Fruit fly (Drosophila melanogaster) whole organism, embryonic: ENCODE results near the gene CG2614.

Experiments used
- Atf6 ChIP-seq: fragments of 200-800 bp; sonication (Bioruptor generic); IDR thresholded peaks from 2 replicates; pipeline ENCODE4 v1.3.6; 2022; ENCODE audit warnings: missing biosample characterization, missing genetic modification characterization
- B-H1 ChIP-seq: fragments of 200-800 bp; sonication (Bioruptor generic); IDR thresholded peaks from 3 replicates; pipeline ENCODE4 v1.3.6; 2022; ENCODE audit warnings: missing biosample characterization, missing genetic modification characterization
- BEAF-32 ChIP-seq: fragments of 200-800 bp; sonication (Bioruptor generic); optimal IDR thresholded peaks from 3 replicates; lab custom pipeline; 2017; ENCODE audit warnings: missing biosample characterization, missing genetic modification characterization, mild to moderate bottlenecking, moderate library complexity, missing genetic modification reagents
- CG10321 ChIP-seq: fragments of 200-800 bp; sonication (Bioruptor generic); IDR thresholded peaks from 2 replicates; pipeline ENCODE4 v1.3.6; 2022; ENCODE audit warnings: missing biosample characterization, missing genetic modification characterization
- CG10366 ChIP-seq: fragments of 200-800 bp; sonication (Bioruptor generic); IDR thresholded peaks from 2 replicates; pipeline ENCODE4 v1.3.6; 2022; ENCODE audit warnings: missing biosample characterization, missing genetic modification characterization
- CG10654 ChIP-seq: fragments of 200-800 bp; sonication (Bioruptor generic); optimal IDR thresholded peaks from 2 replicates; lab custom pipeline; 2016; ENCODE audit warnings: missing biosample characterization, missing genetic modification characterization
- CG16779 ChIP-seq: fragments of 200-800 bp; sonication (Bioruptor generic); IDR thresholded peaks from 2 replicates; pipeline ENCODE4 v1.3.6; 2022; ENCODE audit warnings: missing biosample characterization, missing genetic modification characterization
- CG16813 ChIP-seq: fragments of 200-800 bp; sonication (Bioruptor generic); IDR thresholded peaks from 3 replicates; pipeline ENCODE4 v1.3.6; 2022; ENCODE audit warnings: missing biosample characterization, missing genetic modification characterization; ENCODE audit not compliant: partially characterized antibody
- CG17829 ChIP-seq: fragments of 200-800 bp; optimal IDR thresholded peaks from 2 replicates; lab custom pipeline; 2019; ENCODE audit warnings: missing biosample characterization, mild to moderate bottlenecking, missing genetic modification characterization, moderate library complexity
- CG30020 ChIP-seq: fragments of 200-800 bp; optimal IDR thresholded peaks from 2 replicates; lab custom pipeline; 2019; ENCODE audit warnings: missing biosample characterization, mild to moderate bottlenecking, missing genetic modification characterization, moderate library complexity
- CG34224 ChIP-seq: fragments of 200-800 bp; sonication (Bioruptor generic); IDR thresholded peaks from 3 replicates; pipeline ENCODE4 v1.3.6; 2022; ENCODE audit warnings: missing biosample characterization, missing genetic modification characterization; ENCODE audit not compliant: partially characterized antibody
- CG34376 ChIP-seq: fragments of 200-800 bp; sonication (Bioruptor generic); optimal IDR thresholded peaks from 2 replicates; lab custom pipeline; 2018; ENCODE audit warnings: missing biosample characterization, mild to moderate bottlenecking, missing genetic modification characterization
- CG4360 ChIP-seq: fragments of 200-800 bp; sonication (Bioruptor generic); IDR thresholded peaks from 2 replicates; pipeline ENCODE4 v1.3.6; 2022; ENCODE audit warnings: missing biosample characterization, missing genetic modification characterization
- CG4730 ChIP-seq: fragments of 200-800 bp; sonication (Bioruptor generic); IDR thresholded peaks from 2 replicates; pipeline ENCODE4 v1.3.6; 2022; ENCODE audit warnings: missing biosample characterization, missing genetic modification characterization
- CG5953 ChIP-seq: fragments of 200-800 bp; sonication (Bioruptor generic); IDR thresholded peaks from 2 replicates; pipeline ENCODE4 v1.3.6; 2022; ENCODE audit warnings: missing biosample characterization, missing genetic modification characterization
- CG8290 ChIP-seq, 3 experiments: fragments of 200-800 bp; sonication (Bioruptor generic); optimal IDR thresholded peaks; 2 replicates each; lab custom pipeline; 2016 to 2019; ENCODE audit warnings: missing biosample characterization in 3 of 3, missing genetic modification characterization in 3 of 3, mild to moderate bottlenecking in 2 of 3, moderate library complexity in 1 of 3
- Dll ChIP-seq: fragments of 200-800 bp; sonication (Bioruptor generic); IDR thresholded peaks from 4 replicates; pipeline ENCODE4 v1.3.6; 2022; ENCODE audit warnings: missing biosample characterization, missing genetic modification characterization; ENCODE audit not compliant: partially characterized antibody
- Doc3 ChIP-seq: fragments of 200-800 bp; sonication (Bioruptor generic); IDR thresholded peaks from 3 replicates; pipeline ENCODE4 v1.3.6; 2022; ENCODE audit warnings: missing biosample characterization, missing genetic modification characterization; ENCODE audit not compliant: partially characterized antibody
- Ets65A ChIP-seq: fragments of 200-800 bp; sonication (Bioruptor generic); peaks from one replicate; lab custom pipeline; 2016; ENCODE audit warnings: missing biosample characterization, missing genetic modification characterization
- Fer1 ChIP-seq: fragments of 200-800 bp; sonication (Bioruptor generic); optimal IDR thresholded peaks from 2 replicates; lab custom pipeline; 2017; ENCODE audit warnings: missing biosample characterization, mild to moderate bottlenecking, missing genetic modification characterization
- Gsc ChIP-seq: fragments of 200-800 bp; sonication (Bioruptor generic); IDR thresholded peaks from 2 replicates; pipeline ENCODE4 v1.3.6; 2022; ENCODE audit warnings: missing biosample characterization, missing genetic modification characterization
- Med ChIP-seq: fragments of 200-800 bp; sonication (Bioruptor generic); peaks from one replicate; lab custom pipeline; 2016; ENCODE audit warnings: missing biosample characterization, missing genetic modification characterization, mild to moderate bottlenecking, inconsistent platforms, moderate library complexity
- Pdp1 ChIP-seq, 2 experiments: fragments of 200-800 bp; sonication (Bioruptor generic); optimal IDR thresholded peaks; 3 replicates each; lab custom pipeline; 2016; ENCODE audit warnings: missing biosample characterization in 2 of 2, missing genetic modification characterization in 2 of 2, mild to moderate bottlenecking in 1 of 2, moderate library complexity in 1 of 2
- Poxn ChIP-seq: fragments of 200-800 bp; sonication (Bioruptor generic); IDR thresholded peaks from 2 replicates; pipeline ENCODE4 v1.3.6; 2022; ENCODE audit warnings: missing biosample characterization, missing genetic modification characterization
- Sox100B ChIP-seq: fragments of 200-800 bp; sonication (Bioruptor generic); optimal IDR thresholded peaks from 3 replicates; lab custom pipeline; 2018; ENCODE audit warnings: missing biosample characterization, mild to moderate bottlenecking, missing genetic modification characterization
- Taf1 ChIP-seq: fragments of 200-800 bp; sonication (Bioruptor generic); IDR thresholded peaks from 2 replicates; pipeline ENCODE4 v1.3.6; 2022; ENCODE audit warnings: missing biosample characterization, missing genetic modification characterization
- Tbp ChIP-seq: fragments of >200 bp; optimal IDR thresholded peaks from 2 replicates; lab custom pipeline; 2018; ENCODE audit warnings: missing biosample characterization, missing genetic modification characterization
- Xbp1 ChIP-seq: fragments of 200-800 bp; sonication (Bioruptor generic); optimal IDR thresholded peaks from 3 replicates; lab custom pipeline; 2016; ENCODE audit warnings: missing biosample characterization, mild to moderate bottlenecking, missing genetic modification characterization
- YL-1 ChIP-seq: fragments of 200-800 bp; sonication (Bioruptor generic); optimal IDR thresholded peaks from 3 replicates; lab custom pipeline; 2017; ENCODE audit warnings: missing biosample characterization, mild to moderate bottlenecking, missing genetic modification characterization
- bbx ChIP-seq: fragments of 200-800 bp; sonication (Bioruptor generic); IDR thresholded peaks from 2 replicates; pipeline ENCODE4 v1.3.6; 2022; ENCODE audit warnings: missing biosample characterization, missing genetic modification characterization; ENCODE audit not compliant: partially characterized antibody
- caup ChIP-seq: fragments of 200-800 bp; sonication (Bioruptor generic); optimal IDR thresholded peaks from 3 replicates; lab custom pipeline; 2017; ENCODE audit warnings: missing biosample characterization, mild to moderate bottlenecking, missing genetic modification characterization, moderate library complexity; ENCODE audit not compliant: severe bottlenecking
- chinmo ChIP-seq: fragments of 200-800 bp; sonication (Bioruptor generic); IDR thresholded peaks from 4 replicates; pipeline ENCODE4 v1.3.6; 2022; ENCODE audit warnings: missing biosample characterization, missing genetic modification characterization; ENCODE audit not compliant: partially characterized antibody
- croc ChIP-seq: fragments of 200-800 bp; sonication (Bioruptor generic); conservative IDR thresholded peaks from 3 replicates; pipeline ENCODE4 v1.3.6; 2022; ENCODE audit warnings: missing biosample characterization, missing genetic modification characterization
- disco-r ChIP-seq: fragments of 200-800 bp; sonication (Bioruptor generic); optimal IDR thresholded peaks from 2 replicates; lab custom pipeline; 2016; ENCODE audit warnings: missing biosample characterization, missing genetic modification characterization
- grn ChIP-seq: fragments of 200-800 bp; sonication (Bioruptor generic); optimal IDR thresholded peaks from 3 replicates; lab custom pipeline; 2017; ENCODE audit warnings: missing biosample characterization, missing genetic modification characterization
- ind ChIP-seq: fragments of 200-800 bp; sonication (Bioruptor generic); optimal IDR thresholded peaks from 3 replicates; lab custom pipeline; 2016; ENCODE audit warnings: missing biosample characterization, missing genetic modification characterization
- mld ChIP-seq: fragments of 200-800 bp; sonication (Bioruptor generic); IDR thresholded peaks from 3 replicates; pipeline ENCODE4 v1.3.6; 2022; ENCODE audit warnings: missing biosample characterization, missing genetic modification characterization; ENCODE audit not compliant: partially characterized antibody
- pita ChIP-seq: fragments of 200-800 bp; sonication (Bioruptor generic); optimal IDR thresholded peaks from 2 replicates; lab custom pipeline; 2017; ENCODE audit warnings: missing biosample characterization, mild to moderate bottlenecking, missing genetic modification characterization
- row ChIP-seq: fragments of 200-800 bp; sonication (Bioruptor generic); IDR thresholded peaks from 3 replicates; pipeline ENCODE4 v1.3.6; 2022; ENCODE audit warnings: missing biosample characterization, missing genetic modification characterization
- sens ChIP-seq: fragments of 200-800 bp; sonication (Bioruptor generic); peaks from one replicate; lab custom pipeline; 2016; ENCODE audit warnings: missing biosample characterization, missing genetic modification characterization
- slou ChIP-seq: fragments of 200-800 bp; sonication (Bioruptor generic); optimal IDR thresholded peaks from 3 replicates; lab custom pipeline; 2016; ENCODE audit warnings: missing biosample characterization, missing genetic modification characterization
- sob ChIP-seq: fragments of 200-800 bp; sonication (Bioruptor generic); IDR thresholded peaks from 2 replicates; pipeline ENCODE4 v1.3.6; 2022; ENCODE audit warnings: missing biosample characterization, missing genetic modification characterization
- sug ChIP-seq: fragments of 200-800 bp; optimal IDR thresholded peaks from 2 replicates; lab custom pipeline; 2019; ENCODE audit warnings: missing biosample characterization, mild to moderate bottlenecking, missing genetic modification characterization, moderate library complexity
- unc-4 ChIP-seq: fragments of 200-800 bp; sonication (Bioruptor generic); IDR thresholded peaks from 2 replicates; pipeline ENCODE4 v1.3.6; 2022; ENCODE audit warnings: missing biosample characterization, missing genetic modification characterization; ENCODE audit not compliant: partially characterized antibody
- vnd ChIP-seq: fragments of 200-800 bp; sonication (Bioruptor generic); IDR thresholded peaks from 3 replicates; pipeline ENCODE4 v1.3.6; 2022; ENCODE audit warnings: missing biosample characterization, missing genetic modification characterization; ENCODE audit not compliant: partially characterized antibody
- wdn ChIP-seq: fragments of 200-800 bp; sonication (Bioruptor generic); IDR thresholded peaks from 2 replicates; pipeline ENCODE4 v1.3.6; 2022; ENCODE audit warnings: missing biosample characterization, missing genetic modification characterization

The CG2614 gene

dm6 chr2L:20673737-20674461 lies 17.7 kb downstream of the CG2614 start (continued):
- TF ChIP-seq sug: peak; percentile 86
- TF ChIP-seq CG4360 (GFP tag; lab: Robert Waterston, UW): peak; percentile 60
- TF ChIP-seq chinmo: 0 out of 4 replicates have a peak, but pooled peaks have one; percentile 45
- 0 out of 3 replicates have a peak, but pooled peaks have one; percentile 12 for TF ChIP-seq CG34224 (GFP tag; lab: Robert Waterston, UW)
- TF ChIP-seq grn (GFP tag; lab: Kevin White, UChicago): peak; percentile 29
- TF ChIP-seq BEAF-32: peak; percentile 26
- peak; percentile 21 for TF ChIP-seq Med
- no peak for TF ChIP-seq wdn (GFP tag; lab: Robert Waterston, UW)
- TF ChIP-seq CG34376 (GFP tag; lab: Kevin White, UChicago): peak; percentile 71
- TF ChIP-seq Gsc (GFP tag; lab: Robert Waterston, UW): no peak

DNA sequence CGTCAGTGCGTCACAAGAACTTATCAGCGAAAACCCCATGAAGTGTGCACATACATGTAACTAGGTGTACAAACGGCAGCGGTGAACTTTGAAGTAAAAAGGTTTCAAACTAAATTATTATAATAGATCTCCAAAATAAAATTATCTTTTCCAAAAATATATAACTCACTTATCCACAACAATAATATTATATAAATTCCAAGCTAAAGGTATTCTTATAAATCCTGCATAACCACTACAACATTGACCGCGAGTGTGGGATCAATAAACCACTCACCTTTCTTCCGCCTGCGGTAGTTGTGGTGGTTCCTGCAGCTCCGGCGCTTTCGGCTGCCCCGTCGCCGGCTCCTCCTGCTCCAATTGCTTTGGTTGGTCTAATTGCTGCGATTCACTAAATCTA lies 18.5 kb downstream of the CG2614 start:
- TF ChIP-seq CG16779 (no peak), row (GFP tag; lab: Robert Waterston, UW) (0 out of 3 replicates have a peak, but pooled peaks have one; percentile 6), CG10321 (0 out of 2 replicates have a peak, but pooled peaks have one; percentile 6), Pdp1 (GFP tag; optimal IDR thresholded peaks at IDR 0.05; lab: Kevin White, UChicago) (peak in 1 of 2 experiments; percentile 24), Sox100B (GFP tag; lab: Kevin White, UChicago) (peak; percentile 4), sens (GFP tag; lab: Kevin White, UChicago) (peak; percentile 54), B-H1 (GFP tag; lab: Robert Waterston, UW) (no peak)

dm6 chr2L:20675875-20676274 lies 19.6 kb downstream of the CG2614 start, which contains the start of the genes CG31678 and IKKepsilon:
TSS of gene CG31678 (minus strand) at chr2L:20675941.
TSS of gene IKKepsilon (plus strand) at chr2L:20676045.
- no peak for TF ChIP-seq Poxn (GFP tag; lab: Robert Waterston, UW)
- TF ChIP-seq mld (GFP tag; lab: Robert Waterston, UW): peak; percentile 74; the same call in 2 of the 3 replicates
- peak; percentile 43 for TF ChIP-seq Fer1
- TF ChIP-seq caup: no peak
- peak; percentile 57 for TF ChIP-seq sob (GFP tag; lab: Robert Waterston, UW)
- TF ChIP-seq CG30020 (tag; lab: Kevin White, UChicago): peak; percentile 51
- TF ChIP-seq slou (GFP tag; lab: Kevin White, UChicago): no peak
- TF ChIP-seq Tbp (GFP tag; lab: Kevin White, UChicago): no peak
- no peak for TF ChIP-seq croc (GFP tag; lab: Robert Waterston, UW)
- peak; percentile 89 for TF ChIP-seq unc-4 (GFP tag; lab: Robert Waterston, UW)
- TF ChIP-seq ind (GFP tag; lab: Kevin White, UChicago): peak; percentile 47
- TF ChIP-seq Taf1 (GFP tag; lab: Robert Waterston, UW): no peak
- TF ChIP-seq pita: no peak
- TF ChIP-seq vnd (GFP tag; lab: Robert Waterston, UW): peak; percentile 95
- TF ChIP-seq CG16813 (GFP tag; lab: Robert Waterston, UW): peak; percentile 92
- peak; percentile 63 for TF ChIP-seq CG17829 (tag; lab: Kevin White, UChicago)
- peak; percentile 83 for TF ChIP-seq YL-1 (GFP tag; lab: Kevin White, UChicago)
- no peak for TF ChIP-seq Atf6
- TF ChIP-seq CG8290 (GFP tag; optimal IDR thresholded peaks at IDR 0.05; lab: Kevin White, UChicago): peak; percentile 2
- no peak for TF ChIP-seq CG8290 (tag; optimal IDR thresholded peaks at IDR 0.05; lab: Kevin White, UChicago)
- TF ChIP-seq CG5953 (GFP tag; lab: Robert Waterston, UW): no peak
- peak; percentile 61 for TF ChIP-seq Xbp1 (GFP tag; lab: Kevin White, UChicago)
- peak; percentile 11 for TF ChIP-seq CG10654
- TF ChIP-seq Dll (GFP tag; lab: Robert Waterston, UW): peak; percentile 91
- TF ChIP-seq Doc3 (GFP tag; lab: Robert Waterston, UW): peak; percentile 74
- peak; percentile 17; the same call in 1 of the 2 replicates for TF ChIP-seq CG10366 (GFP tag; lab: Robert Waterston, UW)
- TF ChIP-seq CG34376 (GFP tag; lab: Kevin White, UChicago): no peak
- TF ChIP-seq CG4730: no peak
- peak; percentile 59 for TF ChIP-seq Ets65A (GFP tag; lab: Kevin White, UChicago)
- TF ChIP-seq bbx: peak; percentile 87
- no peak for TF ChIP-seq disco-r (GFP tag; lab: Kevin White, UChicago)
